ENCODE assay signal across 1 worm cellular context in the genomic region with DNA sequence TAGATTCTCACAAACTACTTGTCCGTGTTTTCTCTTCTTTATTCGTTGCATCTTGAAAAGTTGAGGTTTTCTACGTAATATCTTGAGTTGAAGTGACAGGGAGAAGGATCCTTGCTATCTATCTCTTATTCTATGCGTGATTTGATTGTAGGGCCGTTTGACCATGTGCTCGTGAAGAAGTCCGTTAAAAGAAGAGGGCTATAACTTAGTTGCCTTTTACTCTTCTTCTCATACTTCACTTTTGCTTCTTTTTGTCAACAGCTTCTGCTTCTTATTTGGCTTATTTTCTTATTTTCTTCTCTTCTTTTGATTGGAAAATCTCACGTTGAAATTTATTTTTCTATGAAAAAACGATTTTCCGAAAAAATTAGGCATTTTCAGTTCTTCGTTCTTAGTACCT.
TF ChIP-seq lines count a peak whose summit lies in the region.

No protein-coding gene starts in this region.

TF ChIP-seq in whole organism, L1 larva, 84 proteins besides CTCF, POLR2A, EP300 and RAD21 (continued from another document):
- TF ChIP-seq ces-1 (GFP tag; optimal IDR thresholded peaks at IDR 0.05; lab: Kevin White, UChicago), result peak; percentile 42
- TF ChIP-seq unc-30 (tag; optimal IDR thresholded peaks at IDR 0.05; lab: Kevin White, UChicago), result no peak
- no peak for TF ChIP-seq F16B12.6 (tag; optimal IDR thresholded peaks at IDR 0.05; lab: Kevin White, UChicago)
- TF ChIP-seq elt-3 (tag; optimal IDR thresholded peaks at IDR 0.05; lab: Kevin White, UChicago), result no peak
- no peak for TF ChIP-seq lir-3 (tag; optimal IDR thresholded peaks at IDR 0.05; lab: Kevin White, UChicago; ENCODE audit: poor library complexity)
- no peak for TF ChIP-seq snpc-4 (tag; optimal IDR thresholded peaks at IDR 0.05; lab: Kevin White, UChicago)
- TF ChIP-seq fkh-10 (GFP tag; optimal IDR thresholded peaks at IDR 0.05; lab: Kevin White, UChicago), result peak; percentile 38
